Worm (Caenorhabditis elegans) whole organism, early embryonic: ENCODE measurements around the gene Y39A3A.2.

Experiments used
- B0310.2 ChIP-seq: sonication (generic microtip); optimal IDR thresholded peaks from 2 replicates; lab custom pipeline; 2016; ENCODE audit warnings: mild to moderate bottlenecking, missing genetic modification characterization, missing compliant biosample characterization
- aly-1 ChIP-seq: sonication (generic microtip); optimal IDR thresholded peaks from 2 replicates; lab custom pipeline; 2016; ENCODE audit warnings: missing genetic modification characterization, missing compliant biosample characterization
- ama-1 ChIP-seq: fragments of 150-350 bp; optimal IDR thresholded peaks from 2 replicates; lab custom pipeline; 2014
- ceh-36 ChIP-seq: sonication (generic microtip); optimal IDR thresholded peaks from 2 replicates; lab custom pipeline; 2016; ENCODE audit warnings: missing genetic modification characterization, inconsistent platforms, missing compliant biosample characterization
- ets-7 ChIP-seq: sonication (generic microtip); optimal IDR thresholded peaks from 2 replicates; lab custom pipeline; 2016; ENCODE audit warnings: missing genotype, missing genetic modification characterization, missing compliant biosample characterization
- flt-1 ChIP-seq: fragments of 200-800 bp; sonication (Bioruptor generic); IDR thresholded peaks from 2 replicates; pipeline ENCODE4 v1.3.6; 2022; ENCODE audit warnings: missing genetic modification characterization, missing compliant biosample characterization
- hmbx-1 ChIP-seq: sonication (generic microtip); optimal IDR thresholded peaks from 2 replicates; lab custom pipeline; 2016; ENCODE audit warnings: mild to moderate bottlenecking, missing genetic modification characterization, missing compliant biosample characterization
- hmg-4 ChIP-seq: fragments of 200-800 bp; sonication (Bioruptor generic); optimal IDR thresholded peaks from 2 replicates; lab custom pipeline; 2018; ENCODE audit warnings: mild to moderate bottlenecking, missing genetic modification characterization, missing compliant biosample characterization
- scrt-1 ChIP-seq: fragments of 200-800 bp; sonication (Bioruptor generic); IDR thresholded peaks from 2 replicates; pipeline ENCODE4 v1.3.6; 2022; ENCODE audit warnings: missing genetic modification characterization, missing compliant biosample characterization
- sea-1 ChIP-seq: fragments of 200-800 bp; sonication (Bioruptor generic); conservative IDR thresholded peaks from 2 replicates; pipeline ENCODE4 v1.3.6; 2022; ENCODE audit warnings: missing genetic modification characterization, missing compliant biosample characterization
- tbx-11 ChIP-seq: fragments of 200-800 bp; sonication (Bioruptor generic); IDR thresholded peaks from 2 replicates; pipeline ENCODE4 v1.3.6; 2022; ENCODE audit warnings: missing genetic modification characterization, missing compliant biosample characterization
- tbx-37 ChIP-seq: fragments of 200-800 bp; sonication (Bioruptor generic); conservative IDR thresholded peaks from 2 replicates; pipeline ENCODE4 v1.3.6; 2022; ENCODE audit warnings: missing genetic modification reagents, missing genetic modification characterization, missing compliant biosample characterization
- tra-4 ChIP-seq: sonication (generic microtip); optimal IDR thresholded peaks from 2 replicates; lab custom pipeline; 2017; ENCODE audit warnings: missing genetic modification characterization, missing compliant biosample characterization

- TF ChIP-seq ama-1 (lab: Kevin White, UChicago), result no peak
- TF ChIP-seq sea-1 (GFP tag; lab: Robert Waterston, UW), result no peak
- no peak for TF ChIP-seq aly-1 (tag; lab: Kevin White, UChicago)
- no peak for TF ChIP-seq ceh-36 (tag; lab: Kevin White, UChicago)
- no peak for TF ChIP-seq tbx-37 (GFP tag; lab: Robert Waterston, UW)
- TF ChIP-seq hmbx-1 (tag; lab: Kevin White, UChicago), result no peak
- no peak for TF ChIP-seq hmg-4 (GFP tag; lab: Kevin White, UChicago)
- TF ChIP-seq flt-1, result no peak
- no peak for TF ChIP-seq tra-4
- TF ChIP-seq scrt-1 (GFP tag; lab: Robert Waterston, UW), result no peak
- no peak for TF ChIP-seq B0310.2 (tag; lab: Kevin White, UChicago)
- TF ChIP-seq tbx-11 (GFP tag; lab: Robert Waterston, UW), result no peak
- TF ChIP-seq ets-7 (tag; lab: Kevin White, UChicago), result no peak
These were observed 48.6 kb downstream of the Y39A3A.2 start for ce11 chrIII:2008894-2009293.
